Fruit fly (Drosophila melanogaster): Measurements from ENCODE around the gene Cyp12e1.

Gene Cyp12e1

DNA sequence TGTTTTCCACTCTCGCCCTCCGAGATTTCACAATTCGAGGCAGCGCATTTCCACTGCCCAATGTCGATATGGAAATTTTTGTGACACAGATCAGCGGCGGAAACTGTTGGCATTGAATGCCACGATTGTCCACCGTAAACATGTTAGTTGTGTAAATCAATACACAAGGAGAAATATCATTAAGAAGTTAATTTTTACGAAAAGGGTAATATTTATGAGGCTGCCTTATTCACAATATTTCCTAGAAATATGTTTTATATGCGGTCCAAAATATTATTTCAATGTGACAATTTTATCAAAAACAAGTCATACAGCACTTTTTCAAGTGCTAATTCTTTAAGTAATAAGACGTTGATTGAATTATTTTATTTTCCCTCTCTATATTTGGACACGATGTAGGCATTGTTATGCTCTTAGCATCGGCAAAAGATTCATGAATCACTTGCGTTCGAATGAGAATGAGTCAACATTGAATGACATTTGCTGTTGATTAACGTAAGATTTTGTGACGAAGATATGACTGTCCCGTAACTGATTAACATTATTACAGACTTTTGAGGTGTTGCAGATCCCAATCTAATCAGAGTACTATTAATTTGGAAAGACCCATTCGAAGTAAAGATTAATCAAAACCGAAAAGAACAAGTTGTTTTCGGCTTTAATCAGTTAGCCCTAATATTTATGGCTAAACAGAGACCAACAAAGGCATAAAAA, 40.8 kb upstream of the Cyp12e1 start (continued):
- TF ChIP-seq sna (GFP tag; IDR thresholded peaks at IDR 0.05; ENCODE audit: partially characterized antibody) (no peak), ems (GFP tag; optimal IDR thresholded peaks at IDR 0.05) (peak; percentile 52), lov (optimal IDR thresholded peaks at IDR 0.05) (no peak), lov (GFP tag; IDR thresholded peaks at IDR 0.05) (peak; percentile 77; the same call in 2 of the 3 replicates), Mes4 (GFP tag; optimal IDR thresholded peaks at IDR 0.05) (peak; percentile 67), prd (optimal IDR thresholded peaks at IDR 0.05) (no peak), prd (GFP tag; IDR thresholded peaks at IDR 0.05) (peak; percentile 85), Gug (GFP tag; IDR thresholded peaks at IDR 0.05) (0 out of 4 replicates have a peak, but pooled peaks have one; percentile 21), CG15601 (tag; optimal IDR thresholded peaks at IDR 0.05) (peak; percentile 56), sd (tag; optimal IDR thresholded peaks at IDR 0.05) (peak; percentile 83), CG3065 (GFP tag; optimal IDR thresholded peaks at IDR 0.05) (no peak), CG17568 (GFP tag; optimal IDR thresholded peaks at IDR 0.05) (peak; percentile 82), zen2 (GFP tag; IDR thresholded peaks at IDR 0.05; ENCODE audit: partially characterized antibody) (no peak), Side (GFP tag; optimal IDR thresholded peaks at IDR 0.05) (peak; percentile 64), Myb (GFP tag; optimal IDR thresholded peaks at IDR 0.05) (peak; percentile 52), al (GFP tag; IDR thresholded peaks at IDR 0.05) (peak; percentile 57), Stat92E (GFP tag; optimal IDR thresholded peaks at IDR 0.05) (no peak), Hand (GFP tag; optimal IDR thresholded peaks at IDR 0.05) (peak; percentile 46), CG13296 (GFP tag; optimal IDR thresholded peaks at IDR 0.05) (peak; percentile 80), zfh1 (GFP tag; IDR thresholded peaks at IDR 0.05) (peak; percentile 75), CG7357 (GFP tag; IDR thresholded peaks at IDR 0.05) (peak; percentile 75), CG1529 (GFP tag; optimal IDR thresholded peaks at IDR 0.05) (peak; percentile 59), gce (GFP tag; IDR thresholded peaks at IDR 0.05) (peak; percentile 83; the same call in 1 of the 3 replicates), CG13775 (GFP tag; optimal IDR thresholded peaks at IDR 0.05) (peak; percentile 72), luna (GFP tag; optimal IDR thresholded peaks at IDR 0.05) (peak; percentile 75), CG12744 (GFP tag; optimal IDR thresholded peaks at IDR 0.05) (peak; percentile 86), dan (GFP tag; IDR thresholded peaks at IDR 0.05) (no peak), Aef1 (GFP tag; IDR thresholded peaks at IDR 0.05) (peak; percentile 87; the same call in 2 of the 3 replicates), kni (GFP tag; optimal IDR thresholded peaks at IDR 0.05) (peak; percentile 57), ham (GFP tag; IDR thresholded peaks at IDR 0.05) (no peak), CG14667 (GFP tag; IDR thresholded peaks at IDR 0.05) (peak; percentile 63), Dek (tag; optimal IDR thresholded peaks at IDR 0.05) (peak; percentile 80), CG5180 (GFP tag; optimal IDR thresholded peaks at IDR 0.05) (peak; percentile 44), btn (GFP tag; optimal IDR thresholded peaks at IDR 0.05) (peak; percentile 52), CG15073 (GFP tag; optimal IDR thresholded peaks at IDR 0.05) (no peak), Nf-YB (GFP tag; optimal IDR thresholded peaks at IDR 0.05) (peak; percentile 57), Doc2 (GFP tag; IDR thresholded peaks at IDR 0.05) (no peak), hth (optimal IDR thresholded peaks at IDR 0.05) (no peak), CG2199 (GFP tag; IDR thresholded peaks at IDR 0.05) (no peak), Hey (tag; optimal IDR thresholded peaks at IDR 0.05) (peak; percentile 14), jigr1 (GFP tag; IDR thresholded peaks at IDR 0.05) (no peak), sisA (GFP tag; IDR thresholded peaks at IDR 0.05) (peak; percentile 71), CG3163 (GFP tag; optimal IDR thresholded peaks at IDR 0.05) (peak; percentile 56), CG10543 (GFP tag; optimal IDR thresholded peaks at IDR 0.05) (peak; percentile 84), schlank (tag; optimal IDR thresholded peaks at IDR 0.05) (peak; percentile 29), CG7987 (GFP tag; optimal IDR thresholded peaks at IDR 0.05) (no peak), CG10654 (GFP tag; optimal IDR thresholded peaks at IDR 0.05) (peak; percentile 73), inv (GFP tag; IDR thresholded peaks at IDR 0.05; ENCODE audit: partially characterized antibody) (no peak), cg (GFP tag; optimal IDR thresholded peaks at IDR 0.05) (no peak), usp (GFP tag; optimal IDR thresholded peaks at IDR 0.05) (no peak)

All from whole organism, embryonic.